Fruit fly (Drosophila melanogaster): ENCODE measurements around the gene Apc.

- no peak for TF ChIP-seq CG16815 (GFP tag; optimal IDR thresholded peaks at IDR 0.05)
- TF ChIP-seq pzg (GFP tag; optimal IDR thresholded peaks at IDR 0.05): no peak
- no peak for TF ChIP-seq CG14441 (GFP tag; IDR thresholded peaks at IDR 0.05)
- no peak for TF ChIP-seq CG2889 (GFP tag; IDR thresholded peaks at IDR 0.05)
- TF ChIP-seq Stat92E (GFP tag; optimal IDR thresholded peaks at IDR 0.05): no peak
- TF ChIP-seq fru (optimal IDR thresholded peaks at IDR 0.05): no peak
- TF ChIP-seq z (GFP tag; IDR thresholded peaks at IDR 0.05): no peak
- no peak for TF ChIP-seq Asciz (GFP tag; optimal IDR thresholded peaks at IDR 0.05)
- peak; percentile 15 for TF ChIP-seq HmgD (GFP tag; optimal IDR thresholded peaks at IDR 0.05)
Observed at dm6 chr3R:28843776-28844610, 555 bp downstream of the Apc start.
